Worm (Caenorhabditis elegans): ENCODE measurements around the gene slc-17.5.

DNA sequence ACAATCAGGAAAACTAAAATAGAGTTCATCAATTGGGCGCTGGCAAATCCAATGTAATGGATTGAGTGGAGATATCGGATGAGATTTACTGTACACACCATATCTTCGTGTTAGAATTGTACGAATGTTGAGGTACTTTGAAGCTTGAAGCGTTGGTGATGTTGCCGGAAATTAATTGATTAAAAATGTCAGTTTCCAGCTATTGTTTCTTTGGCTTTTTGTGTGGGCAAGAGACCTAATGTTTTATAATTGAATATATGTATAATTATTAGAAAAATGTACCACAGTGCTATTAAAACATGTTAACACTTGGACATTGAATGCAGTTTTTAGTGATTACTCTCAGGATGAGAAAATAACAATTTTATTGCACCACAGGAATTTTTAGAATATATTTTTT is 5.9 kb downstream of the slc-17.5 start, which contains the start of gene str-136:
- TF ChIP-seq snpc-4 (tag; optimal IDR thresholded peaks at IDR 0.05) (no peak), unc-39 (tag; optimal IDR thresholded peaks at IDR 0.05) (no peak), nhr-11 (tag; optimal IDR thresholded peaks at IDR 0.05) (no peak), unc-62 (GFP tag; optimal IDR thresholded peaks at IDR 0.05) (no peak), lin-15B (tag; optimal IDR thresholded peaks at IDR 0.05) (no peak), nhr-25 (tag; optimal IDR thresholded peaks at IDR 0.05) (no peak), lin-39 (tag; optimal IDR thresholded peaks at IDR 0.05) (no peak), zag-1 (tag; optimal IDR thresholded peaks at IDR 0.05) (no peak), nhr-43 (tag; optimal IDR thresholded peaks at IDR 0.05; ENCODE audit: poor library complexity, severe bottlenecking) (no peak)

Measured in whole organism, L3 larva.